Fruit fly (Drosophila melanogaster) whole organism: ENCODE measurements around the gene Or33a.

Experiments
- CG8478 ChIP-seq: fragments of >200 bp; optimal IDR thresholded peaks from 2 replicates; lab custom pipeline; 2018; ENCODE audit warnings: inconsistent platforms
- Dll ChIP-seq: fragments of >200 bp; optimal IDR thresholded peaks from 2 replicates; lab custom pipeline; 2017
- EcR ChIP-seq, 2 experiments: fragments of >200 bp; optimal IDR thresholded peaks; 2 replicates each; lab custom pipeline; 2017; ENCODE audit warnings: missing biosample characterization in 2 of 2, missing genetic modification characterization in 2 of 2, missing genetic modification reagents in 2 of 2
- pan ChIP-seq: fragments of >200 bp; optimal IDR thresholded peaks from 2 replicates; lab custom pipeline; 2017
- psq ChIP-seq: fragments of >200 bp; optimal IDR thresholded peaks from 2 replicates; lab custom pipeline; 2017
- usp ChIP-seq: fragments of >200 bp; optimal IDR thresholded peaks from 2 replicates; lab custom pipeline; 2017; ENCODE audit warnings: missing biosample characterization, missing genetic modification characterization, mixed read lengths

The Or33a gene

DNA sequence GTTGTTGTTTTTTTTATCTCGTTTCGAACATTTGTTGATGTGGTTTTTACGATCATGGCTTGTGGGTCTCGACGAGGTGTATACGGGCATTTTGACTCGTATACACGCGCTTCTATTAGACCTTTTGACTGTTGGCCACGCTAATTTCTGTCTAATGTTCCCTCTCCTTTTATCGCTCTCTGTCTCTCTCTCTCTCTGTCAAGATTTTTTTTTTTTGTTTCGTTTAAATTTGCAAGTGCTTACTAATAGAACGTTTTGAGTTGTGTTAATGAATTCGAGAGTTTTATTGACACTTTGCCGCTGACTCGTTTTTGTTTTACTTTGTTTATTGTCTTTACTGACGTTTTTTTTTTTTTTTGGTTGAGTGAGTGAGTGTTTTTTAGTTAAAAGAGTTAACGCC is 36.0 kb downstream of the Or33a start:
- TF ChIP-seq usp (GFP tag; lab: Kevin White, UChicago): no peak
- no peak for TF ChIP-seq EcR (GFP tag; optimal IDR thresholded peaks at IDR 0.05; lab: Kevin White, UChicago)

DNA sequence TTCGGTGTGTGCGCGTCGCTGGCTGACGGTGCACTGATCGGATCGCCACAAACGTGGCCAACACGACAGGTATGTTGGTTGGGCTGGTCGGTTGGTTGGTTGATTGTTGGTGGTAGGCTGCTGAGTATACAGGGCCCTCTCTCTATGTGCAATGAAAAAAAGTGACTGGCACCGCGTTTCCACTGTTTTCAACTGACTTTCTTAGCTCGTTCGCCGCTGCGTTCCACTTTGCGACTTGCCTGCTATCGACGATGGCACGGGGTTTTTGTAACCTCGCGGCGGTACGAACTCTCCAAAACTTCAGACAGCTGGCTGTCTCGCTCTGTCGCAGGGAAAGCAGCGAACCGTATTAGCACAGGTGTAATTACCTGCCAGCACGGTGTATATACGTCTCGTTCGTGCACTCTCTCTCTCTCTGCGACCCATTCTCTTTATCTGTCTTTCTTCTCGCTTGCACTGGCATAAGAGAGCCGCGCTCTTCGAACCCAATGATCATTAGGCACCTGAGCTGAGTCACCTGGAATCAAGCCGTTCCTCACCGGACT is 36.6 kb downstream of the Or33a start:
- TF ChIP-seq Dll (lab: Kevin White, UChicago) (peak; percentile 75), EcR (GFP tag; optimal IDR thresholded peaks at IDR 0.05; lab: Kevin White, UChicago) (no peak), CG8478 (lab: Kevin White, UChicago) (peak; percentile 84), pan (lab: Kevin White, UChicago) (no peak)

DNA sequence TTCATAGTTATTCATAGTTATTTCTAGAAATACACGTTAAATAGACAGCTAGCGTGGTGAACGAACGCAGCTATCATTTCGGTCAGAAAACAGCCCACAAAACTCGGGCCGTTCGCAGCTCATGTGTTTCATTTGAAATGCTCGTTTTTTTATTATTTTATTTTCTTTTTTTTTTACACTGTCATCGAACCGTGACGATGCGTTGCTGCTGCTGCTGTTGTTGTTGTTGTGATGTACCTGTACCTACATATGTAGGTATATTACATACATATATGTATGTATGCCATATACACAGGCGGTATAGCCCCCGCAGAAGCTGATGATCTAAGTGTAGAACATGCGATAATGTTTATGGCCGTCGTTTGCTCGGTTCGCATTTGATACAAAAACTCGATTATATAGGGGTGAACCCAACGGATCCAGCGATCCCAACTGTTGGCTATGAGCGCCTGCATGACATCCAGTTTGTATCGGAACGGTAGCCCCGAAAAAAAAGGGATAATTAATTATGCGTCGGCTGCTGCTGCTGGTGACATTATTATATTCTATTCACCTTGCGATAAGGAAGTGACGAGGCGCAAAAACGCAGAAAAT is 38.9 kb downstream of the Or33a start:
- TF ChIP-seq pan (lab: Kevin White, UChicago) (no peak), usp (GFP tag; lab: Kevin White, UChicago) (no peak), Dll (lab: Kevin White, UChicago) (no peak), psq (no peak), CG8478 (lab: Kevin White, UChicago) (no peak), EcR (GFP tag; optimal IDR thresholded peaks at IDR 0.05; lab: Kevin White, UChicago) (no peak)

DNA sequence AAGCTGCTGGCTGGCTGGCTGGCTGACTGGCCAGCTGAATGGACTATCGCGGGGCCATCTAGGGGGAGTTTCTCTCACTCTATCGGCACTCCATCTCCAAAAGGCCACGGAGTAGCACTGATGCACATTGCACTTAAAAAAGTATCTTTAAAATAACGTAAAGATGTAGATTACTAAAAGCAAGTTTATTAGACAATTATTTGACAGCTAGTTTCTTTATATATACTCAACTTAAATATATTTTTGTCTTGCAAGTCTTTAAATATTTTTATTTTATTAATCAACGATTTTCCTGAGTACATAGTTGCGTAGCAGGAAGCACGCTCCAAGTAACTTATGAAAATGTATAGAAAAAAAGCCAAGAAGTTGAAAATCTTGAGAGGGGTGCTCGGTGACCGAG is 42.6 kb downstream of the Or33a start:
- TF ChIP-seq Dll (lab: Kevin White, UChicago) (no peak), CG8478 (lab: Kevin White, UChicago) (no peak), usp (GFP tag; lab: Kevin White, UChicago) (no peak), psq (no peak), EcR (GFP tag; optimal IDR thresholded peaks at IDR 0.05; lab: Kevin White, UChicago) (no peak), pan (lab: Kevin White, UChicago) (no peak)

DNA sequence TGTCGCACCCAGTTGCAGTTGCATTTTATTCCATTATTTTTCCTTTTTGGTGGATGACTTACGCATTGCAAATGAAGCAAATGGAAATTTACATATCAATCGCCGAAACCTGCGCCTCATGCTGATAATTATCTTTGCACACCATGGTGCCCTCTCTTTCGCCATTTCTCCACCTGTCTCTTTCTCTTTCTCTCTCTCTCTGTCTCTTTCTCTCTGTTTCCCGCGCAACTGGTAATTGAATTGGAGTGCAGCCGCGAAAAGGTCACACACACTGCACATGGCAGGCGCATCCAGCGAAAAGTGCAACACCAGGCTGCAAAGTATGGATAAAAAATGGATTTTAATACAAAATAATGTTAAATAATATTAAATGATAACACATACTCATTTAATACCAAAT is 43.4 kb downstream of the Or33a start:
- TF ChIP-seq Dll (lab: Kevin White, UChicago) (no peak), psq (no peak), CG8478 (lab: Kevin White, UChicago) (no peak), EcR (GFP tag; optimal IDR thresholded peaks at IDR 0.05; lab: Kevin White, UChicago) (no peak), usp (GFP tag; lab: Kevin White, UChicago) (no peak), pan (lab: Kevin White, UChicago) (no peak)

DNA sequence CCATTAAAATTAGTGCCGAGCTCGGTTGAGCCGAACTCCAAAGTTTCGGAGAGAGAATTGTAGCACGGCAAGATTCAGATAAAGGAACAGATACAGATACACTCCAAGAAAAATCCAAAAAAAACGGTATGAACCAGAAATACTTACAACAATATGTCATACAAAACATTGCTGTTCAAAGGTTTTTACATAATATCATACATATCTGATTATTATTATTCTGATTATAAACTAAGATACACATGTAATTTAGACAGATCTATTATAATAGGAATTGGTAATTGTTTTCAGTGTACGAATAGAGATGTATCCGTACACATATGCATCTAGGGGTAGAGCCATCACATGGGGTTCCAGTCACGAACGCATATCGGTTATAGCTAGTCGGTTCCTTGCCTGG is 45.8 kb downstream of the Or33a start:
- TF ChIP-seq pan (lab: Kevin White, UChicago): no peak
- no peak for TF ChIP-seq CG8478 (lab: Kevin White, UChicago)
- TF ChIP-seq Dll (lab: Kevin White, UChicago): no peak

DNA sequence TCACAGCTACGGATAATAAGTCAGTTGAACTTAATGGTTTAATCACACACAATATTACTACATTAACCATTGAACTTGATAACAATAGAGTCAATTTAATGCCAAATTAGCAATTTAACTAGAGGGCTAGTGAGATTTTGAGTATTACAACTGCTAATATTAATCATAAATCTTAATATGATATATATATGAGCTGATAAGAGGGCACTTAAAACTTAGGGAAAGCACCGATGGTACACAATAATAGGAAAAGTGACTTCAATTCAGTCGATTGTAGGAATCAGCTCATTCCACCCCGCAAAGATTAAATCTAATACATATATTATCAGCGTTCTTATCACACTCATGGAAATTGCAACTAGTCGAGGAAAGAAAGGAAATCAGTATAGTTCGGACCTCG is 46.9 kb downstream of the Or33a start, which contains the start of gene CG16965:
Gene CG16965, plus strand, starts transcription at position 382 of the 400 bp plus-strand sequence.
- no peak for TF ChIP-seq pan (lab: Kevin White, UChicago)
- TF ChIP-seq CG8478 (lab: Kevin White, UChicago): no peak
- no peak for TF ChIP-seq usp (GFP tag; lab: Kevin White, UChicago)
- TF ChIP-seq EcR (GFP tag; optimal IDR thresholded peaks at IDR 0.05; lab: Kevin White, UChicago): no peak
- TF ChIP-seq Dll (lab: Kevin White, UChicago): no peak
- TF ChIP-seq psq: no peak
